Fruit fly (Drosophila melanogaster) whole organism, pupa: ENCODE data around the gene cm.

Experiments
- CG10348 ChIP-seq: fragments of 200-800 bp; sonication (Bioruptor generic); IDR thresholded peaks from 2 replicates; pipeline ENCODE4 v1.3.6; 2022; ENCODE audit warnings: missing biosample characterization, missing genetic modification characterization
- CG32121 ChIP-seq: fragments of 200-800 bp; sonication (Bioruptor generic); IDR thresholded peaks from 2 replicates; pipeline ENCODE4 v1.3.6; 2022; ENCODE audit warnings: missing biosample characterization, missing genetic modification characterization
- D1 ChIP-seq: fragments of 200-800 bp; sonication (Bioruptor generic); optimal IDR thresholded peaks from 2 replicates; lab custom pipeline; 2018; ENCODE audit warnings: missing biosample characterization, mild to moderate bottlenecking, missing genetic modification characterization, moderate library complexity
- Snoo ChIP-seq: fragments of 200-800 bp; sonication (Bioruptor generic); optimal IDR thresholded peaks from 3 replicates; lab custom pipeline; 2017; ENCODE audit warnings: missing biosample characterization, mild to moderate bottlenecking, missing genetic modification characterization, inconsistent platforms
- fd96Ca ChIP-seq: fragments of 200-800 bp; sonication (Bioruptor generic); IDR thresholded peaks from 3 replicates; pipeline ENCODE4 v1.3.6; 2022; ENCODE audit warnings: missing biosample characterization, missing genetic modification characterization
- gl ChIP-seq: fragments of 200-800 bp; sonication (Bioruptor generic); optimal IDR thresholded peaks from 2 replicates; lab custom pipeline; 2018; ENCODE audit warnings: missing biosample characterization, mild to moderate bottlenecking, missing genetic modification characterization

- TF ChIP-seq CG10348 (GFP tag; lab: Robert Waterston, UW) (no peak), fd96Ca (GFP tag; lab: Robert Waterston, UW) (0 out of 3 replicates have a peak, but pooled peaks have one; percentile 43), CG32121 (GFP tag; lab: Robert Waterston, UW) (peak; percentile 50), Snoo (no peak), gl (tag; lab: Kevin White, UChicago) (no peak), D1 (tag; lab: Kevin White, UChicago) (no peak)
Measured at dm6 chrX:6981470-6981952, 29.4 kb downstream of the cm start.
